Worm (Caenorhabditis elegans) whole organism, early embryonic: ENCODE measurements around the gene flp-27.

ENCODE experiments used
- ama-1 ChIP-seq: fragments of 150-350 bp; optimal IDR thresholded peaks from 2 replicates; lab custom pipeline; 2014
- ets-7 ChIP-seq: sonication (generic microtip); optimal IDR thresholded peaks from 2 replicates; lab custom pipeline; 2016; ENCODE audit warnings: missing genotype, missing genetic modification characterization, missing compliant biosample characterization
- flt-1 ChIP-seq: fragments of 200-800 bp; sonication (Bioruptor generic); IDR thresholded peaks from 2 replicates; pipeline ENCODE4 v1.3.6; 2022; ENCODE audit warnings: missing genetic modification characterization, missing compliant biosample characterization
- hnd-1 ChIP-seq: sonication (generic microtip); optimal IDR thresholded peaks from 2 replicates; lab custom pipeline; 2016; ENCODE audit warnings: missing genetic modification characterization, missing compliant biosample characterization
- pes-1 ChIP-seq: fragments of 200-800 bp; sonication (Bioruptor generic); IDR thresholded peaks from 2 replicates; pipeline ENCODE4 v1.3.6; 2022; ENCODE audit warnings: missing genetic modification reagents, missing genetic modification characterization, missing compliant biosample characterization
- sea-1 ChIP-seq: fragments of 200-800 bp; sonication (Bioruptor generic); conservative IDR thresholded peaks from 2 replicates; pipeline ENCODE4 v1.3.6; 2022; ENCODE audit warnings: missing genetic modification characterization, missing compliant biosample characterization

- TF ChIP-seq ets-7 (no peak), hnd-1 (tag; lab: Kevin White, UChicago) (no peak), ama-1 (lab: Kevin White, UChicago) (no peak), flt-1 (GFP tag; lab: Robert Waterston, UW) (no peak), sea-1 (GFP tag; lab: Robert Waterston, UW) (no peak), pes-1 (GFP tag; lab: Robert Waterston, UW) (no peak)
Measured at ce11 chrII:5638059-5638458, 42.7 kb upstream of the flp-27 start, which contains the start of gene F59E12.3.
